Worm (Caenorhabditis elegans) whole organism, L3 larva: ENCODE results near the gene dpf-2.

Experiments used
- ama-1 ChIP-seq: fragments of 150-350 bp; optimal IDR thresholded peaks from 2 replicates; lab custom pipeline; 2018
- eor-1 ChIP-seq, 2 experiments: fragments of 150-350 bp; optimal IDR thresholded peaks; 2 replicates each; lab custom pipeline; 2014 to 2018; ENCODE audit warnings: missing biosample characterization in 2 of 2, missing genetic modification characterization in 2 of 2
- fkh-10 ChIP-seq: sonication (generic microtip); optimal IDR thresholded peaks from 2 replicates; lab custom pipeline; 2017; ENCODE audit warnings: missing biosample characterization, missing genetic modification reagents, missing genetic modification characterization
- fos-1 ChIP-seq: fragments of 150-350 bp; optimal IDR thresholded peaks from 2 replicates; lab custom pipeline; 2014; ENCODE audit warnings: missing biosample characterization, missing genetic modification characterization
- mml-1 ChIP-seq: fragments of 150-350 bp; sonication (generic microtip); optimal IDR thresholded peaks from 3 replicates; lab custom pipeline; 2014; ENCODE audit warnings: missing biosample characterization, missing genetic modification characterization
- nfya-1 ChIP-seq: sonication (generic microtip); optimal IDR thresholded peaks from 2 replicates; lab custom pipeline; 2017; ENCODE audit warnings: missing genetic modification characterization, mild to moderate bottlenecking, missing compliant biosample characterization, antibody characterized with exemption, moderate library complexity; ENCODE audit not compliant: insufficient read depth
- nhr-11 ChIP-seq: fragments of 150-350 bp; optimal IDR thresholded peaks from 2 replicates; lab custom pipeline; 2014; ENCODE audit warnings: missing biosample characterization, missing genetic modification characterization
- nhr-28 ChIP-seq: fragments of 150-350 bp; optimal IDR thresholded peaks from 2 replicates; lab custom pipeline; 2014; ENCODE audit warnings: missing biosample characterization, missing genetic modification characterization
- nhr-76 ChIP-seq: fragments of 150-350 bp; sonication (generic microtip); optimal IDR thresholded peaks from 5 replicates; lab custom pipeline; 2014; ENCODE audit warnings: missing biosample characterization, missing genetic modification characterization
- zag-1 ChIP-seq: fragments of 150-350 bp; optimal IDR thresholded peaks from 2 replicates; lab custom pipeline; 2014; ENCODE audit warnings: missing biosample characterization, missing genetic modification characterization
- ztf-4 ChIP-seq: fragments of 150-350 bp; optimal IDR thresholded peaks from 2 replicates; lab custom pipeline; 2014; ENCODE audit warnings: missing biosample characterization, missing genetic modification characterization

- TF ChIP-seq mml-1 (no peak), fkh-10 (GFP tag; lab: Kevin White, UChicago) (no peak), nhr-76 (tag; lab: Kevin White, UChicago) (no peak), nhr-28 (tag; lab: Kevin White, UChicago) (no peak), fos-1 (tag; lab: Kevin White, UChicago) (no peak), ama-1 (no peak), ztf-4 (tag; lab: Kevin White, UChicago) (no peak), nfya-1 (tag; lab: Kevin White, UChicago) (peak; percentile 15), eor-1 (tag; optimal IDR thresholded peaks at IDR 0.05; lab: Kevin White, UChicago) (no peak), nhr-11 (tag; lab: Kevin White, UChicago) (no peak), zag-1 (no peak)
Measured at ce11 chrX:14786821-14787556, 44.6 kb upstream of the dpf-2 start.
